Worm (Caenorhabditis elegans): ENCODE results near the gene K08E3.2.

Gene K08E3.2

ce11 chrIII:13733833-13734232, 14.7 kb downstream of the K08E3.2 start (continued):
- peak; percentile 36 for TF ChIP-seq nhr-6 (tag; optimal IDR thresholded peaks at IDR 0.05)

ce11 chrIII:13732665-13733064, 15.8 kb downstream of the K08E3.2 start:
- TF ChIP-seq mes-2 (tag; optimal IDR thresholded peaks at IDR 0.05; ENCODE audit: poor library complexity, severe bottlenecking) (peak; percentile 39), snpc-4 (tag; optimal IDR thresholded peaks at IDR 0.05) (no peak), hlh-11 (tag; optimal IDR thresholded peaks at IDR 0.05) (peak; percentile 57), dve-1 (tag; optimal IDR thresholded peaks at IDR 0.05; ENCODE audit: insufficient read depth) (peak; percentile 69), unc-62 (GFP tag; optimal IDR thresholded peaks at IDR 0.05 in 1 of 2) (peak in 1 of 2 experiments; percentile 8), unc-62 (tag; optimal IDR thresholded peaks at IDR 0.05) (no peak), mxl-2 (GFP tag; conservative IDR thresholded peaks at IDR 0.05) (no peak), mdl-1 (tag; optimal IDR thresholded peaks at IDR 0.05) (peak in 1 of 2 experiments; percentile 30), nhr-6 (tag; optimal IDR thresholded peaks at IDR 0.05) (peak; percentile 33), nhr-28 (tag; optimal IDR thresholded peaks at IDR 0.05) (peak; percentile 12), D1046.2 (GFP tag; IDR thresholded peaks at IDR 0.05) (no peak), mep-1 (tag; optimal IDR thresholded peaks at IDR 0.05) (peak; percentile 1), pha-4 (GFP tag; IDR thresholded peaks at IDR 0.05) (no peak), pha-4 (tag; optimal IDR thresholded peaks at IDR 0.05) (peak; percentile 98), fkh-10 (GFP tag; optimal IDR thresholded peaks at IDR 0.05) (no peak), daf-16 (GFP tag; optimal IDR thresholded peaks at IDR 0.05) (no peak), daf-16 (tag; optimal IDR thresholded peaks at IDR 0.05) (peak; percentile 36)

DNA sequence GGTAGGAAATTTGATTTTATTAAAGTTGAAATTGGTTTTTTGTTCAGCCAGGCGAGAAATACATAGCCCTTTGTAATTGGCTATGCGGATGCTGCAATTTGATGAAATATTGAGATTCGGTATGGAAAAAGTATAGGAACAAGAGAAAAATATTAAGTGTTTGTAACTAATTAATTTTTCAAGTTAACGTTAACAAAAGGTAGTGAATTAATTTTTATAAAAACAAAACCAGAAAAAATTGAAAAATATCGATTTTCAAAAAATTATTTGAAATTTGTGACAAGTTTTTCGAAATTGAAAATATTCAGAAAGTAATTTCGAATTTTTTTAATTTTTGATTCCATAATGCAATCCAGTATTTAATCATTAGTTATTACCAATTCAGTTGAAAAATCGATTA, 16.9 kb downstream of the K08E3.2 start, which contains the start of gene W06F12.2:
TSS of gene W06F12.2 (minus strand) at position 101 of the 400 bp plus-strand sequence.
- peak in 1 of 2 experiments; percentile 62 for TF ChIP-seq unc-62 (GFP tag; optimal IDR thresholded peaks at IDR 0.05 in 1 of 2)
- TF ChIP-seq unc-62 (tag; optimal IDR thresholded peaks at IDR 0.05) = no peak
- TF ChIP-seq zag-1 (tag; optimal IDR thresholded peaks at IDR 0.05) = no peak

ce11 chrIII:13729760-13730159, 18.7 kb downstream of the K08E3.2 start:
- TF ChIP-seq lin-13 (GFP tag; optimal IDR thresholded peaks at IDR 0.05) (no peak), skn-1 (tag; optimal IDR thresholded peaks at IDR 0.05) (no peak), unc-62 (GFP tag; optimal IDR thresholded peaks at IDR 0.05 in 1 of 2) (peak in 1 of 2 experiments; percentile 90), unc-62 (tag; optimal IDR thresholded peaks at IDR 0.05) (no peak), unc-39 (tag; optimal IDR thresholded peaks at IDR 0.05) (no peak)

ce11 chrIII:13724018-13724892, 24.2 kb downstream of the K08E3.2 start:
- TF ChIP-seq Y105C5A.15 (GFP tag; IDR thresholded peaks at IDR 0.05) = no peak
- TF ChIP-seq duxl-1 (tag; optimal IDR thresholded peaks at IDR 0.05; ENCODE audit: poor library complexity) = peak; percentile 50
- peak in 1 of 2 experiments; percentile 38 for TF ChIP-seq unc-62 (GFP tag; optimal IDR thresholded peaks at IDR 0.05 in 1 of 2)
- no peak for TF ChIP-seq unc-62 (tag; optimal IDR thresholded peaks at IDR 0.05)
- peak; percentile 14 for TF ChIP-seq hlh-30 (tag; optimal IDR thresholded peaks at IDR 0.05; ENCODE audit: insufficient read depth)
- peak; percentile 49 for TF ChIP-seq gei-8 (GFP tag; optimal IDR thresholded peaks at IDR 0.05)
- TF ChIP-seq nhr-77 (tag; optimal IDR thresholded peaks at IDR 0.05) = no peak
- TF ChIP-seq Y48G9A.11 (GFP tag; IDR thresholded peaks at IDR 0.05) = no peak
- TF ChIP-seq ceh-82 (tag; optimal IDR thresholded peaks at IDR 0.05) = no peak
- TF ChIP-seq tra-1 (GFP tag; IDR thresholded peaks at IDR 0.05) = no peak
- no peak for TF ChIP-seq snpc-4 (tag; optimal IDR thresholded peaks at IDR 0.05)
- TF ChIP-seq ceh-28 (tag; optimal IDR thresholded peaks at IDR 0.05) = no peak
- no peak for TF ChIP-seq zfp-2 (tag; optimal IDR thresholded peaks at IDR 0.05)
- peak; percentile 22; the same call in 1 of the 2 replicates for TF ChIP-seq snpc-1.2 (GFP tag; IDR thresholded peaks at IDR 0.05)
- TF ChIP-seq lim-7 (GFP tag; IDR thresholded peaks at IDR 0.05) = no peak
- TF ChIP-seq nhr-76 (tag; optimal IDR thresholded peaks at IDR 0.05) = no peak
- TF ChIP-seq lin-13 (GFP tag; optimal IDR thresholded peaks at IDR 0.05) = no peak
- peak; percentile 33 for TF ChIP-seq ama-1 (optimal IDR thresholded peaks at IDR 0.05)
- TF ChIP-seq set-16 (GFP tag; IDR thresholded peaks at IDR 0.05) = no peak
- TF ChIP-seq dmd-6 (GFP tag; IDR thresholded peaks at IDR 0.05) = no peak
- no peak for TF ChIP-seq hmg-1.1 (GFP tag; IDR thresholded peaks at IDR 0.05)
- no peak for TF ChIP-seq ceh-62 (tag; optimal IDR thresholded peaks at IDR 0.05)
- TF ChIP-seq daf-19 (GFP tag; conservative IDR thresholded peaks at IDR 0.05) = no peak
- TF ChIP-seq nhr-41 (GFP tag; IDR thresholded peaks at IDR 0.05) = peak; percentile 17; the same call in 1 of the 2 replicates
- TF ChIP-seq aha-1 (tag) = peak; percentile 16
- TF ChIP-seq nhr-237 (tag; optimal IDR thresholded peaks at IDR 0.05) = no peak
